Worm (Caenorhabditis elegans) whole organism, young adult: Measurements from ENCODE around the gene K10G4.10.

ENCODE experiments used
- B0019.2 ChIP-seq: fragments of 200-800 bp; sonication (Bioruptor generic); conservative IDR thresholded peaks from 2 replicates; pipeline ENCODE4 v1.3.6; 2022; ENCODE audit warnings: missing genetic modification reagents, missing genetic modification characterization, missing compliant biosample characterization
- C06A6.2 ChIP-seq: fragments of 200-800 bp; sonication (Bioruptor generic); conservative IDR thresholded peaks from 2 replicates; pipeline ENCODE4 v1.3.6; 2022; ENCODE audit warnings: missing genetic modification characterization, missing compliant biosample characterization
- C17E4.6 ChIP-seq: fragments of 200-800 bp; sonication (Bioruptor generic); IDR thresholded peaks from 2 replicates; pipeline ENCODE4 v1.3.6; 2022; ENCODE audit warnings: missing genetic modification reagents, missing genetic modification characterization, missing compliant biosample characterization
- D2030.7 ChIP-seq: fragments of 200-800 bp; sonication (Bioruptor generic); IDR thresholded peaks from 2 replicates; pipeline ENCODE4 v1.3.6; 2022; ENCODE audit warnings: missing genetic modification reagents, missing genetic modification characterization, missing compliant biosample characterization
- F37B4.10 ChIP-seq: fragments of 200-800 bp; sonication (Bioruptor generic); IDR thresholded peaks from 2 replicates; pipeline ENCODE4 v1.3.6; 2022; ENCODE audit warnings: missing genetic modification characterization, missing compliant biosample characterization
- F39B2.1 ChIP-seq: fragments of 200-800 bp; sonication (Bioruptor generic); IDR thresholded peaks from 2 replicates; pipeline ENCODE4 v1.3.6; 2022; ENCODE audit warnings: missing genetic modification reagents, missing genetic modification characterization, missing compliant biosample characterization
- F49E8.2 ChIP-seq: sonication (generic microtip); optimal IDR thresholded peaks from 3 replicates; lab custom pipeline; 2017; ENCODE audit warnings: missing genetic modification characterization, mild to moderate bottlenecking, missing compliant biosample characterization, antibody characterized with exemption, moderate library complexity; ENCODE audit not compliant: insufficient read depth
- F55B11.4 ChIP-seq: sonication (generic microtip); optimal IDR thresholded peaks from 2 replicates; lab custom pipeline; 2016; ENCODE audit warnings: missing compliant biosample characterization, missing genetic modification characterization, borderline replicate concordance; ENCODE audit not compliant: insufficient read depth
- T26A5.8 ChIP-seq: sonication (generic microtip); optimal IDR thresholded peaks from 2 replicates; lab custom pipeline; 2016; ENCODE audit warnings: missing genetic modification characterization, missing compliant biosample characterization
- Y53G8AR.9 ChIP-seq: fragments of 200-800 bp; sonication (Bioruptor generic); conservative IDR thresholded peaks from 2 replicates; pipeline ENCODE4 v1.3.6; 2022; ENCODE audit warnings: missing genetic modification reagents, missing genetic modification characterization, missing compliant biosample characterization
- Y67H2A.10 ChIP-seq: fragments of 200-800 bp; sonication (Bioruptor generic); conservative IDR thresholded peaks from 2 replicates; pipeline ENCODE4 v1.3.6; 2022; ENCODE audit warnings: missing genetic modification reagents, missing genetic modification characterization, missing compliant biosample characterization
- Y79H2A.3 ChIP-seq: fragments of 200-800 bp; sonication (Bioruptor generic); conservative IDR thresholded peaks from 2 replicates; pipeline ENCODE4 v1.3.6; 2022; ENCODE audit warnings: missing genetic modification reagents, missing genetic modification characterization, missing compliant biosample characterization
- Y95B8A.8 ChIP-seq: fragments of 200-800 bp; sonication (Bioruptor generic); IDR thresholded peaks from 2 replicates; pipeline ENCODE4 v1.3.6; 2022; ENCODE audit warnings: missing genetic modification reagents, missing genetic modification characterization, missing compliant biosample characterization
- ZK185.1 ChIP-seq: sonication (generic microtip); optimal IDR thresholded peaks from 2 replicates; lab custom pipeline; 2016; ENCODE audit warnings: mild to moderate bottlenecking, missing genetic modification characterization, missing compliant biosample characterization; ENCODE audit not compliant: poor library complexity, severe bottlenecking
- akir-1 ChIP-seq: fragments of 200-800 bp; sonication (Bioruptor generic); optimal IDR thresholded peaks from 2 replicates; lab custom pipeline; 2018; ENCODE audit warnings: mild to moderate bottlenecking, missing genetic modification characterization, moderate library complexity, missing compliant biosample characterization
- athp-1 ChIP-seq: sonication (generic microtip); optimal IDR thresholded peaks from 2 replicates; lab custom pipeline; 2017; ENCODE audit warnings: mild to moderate bottlenecking, missing genetic modification characterization, missing compliant biosample characterization
- bed-1 ChIP-seq: fragments of 200-800 bp; sonication (Bioruptor generic); IDR thresholded peaks from 2 replicates; pipeline ENCODE4 v1.3.6; 2022; ENCODE audit warnings: missing genetic modification reagents, missing genetic modification characterization, missing compliant biosample characterization
- ccch-3 ChIP-seq: fragments of 200-800 bp; sonication (Bioruptor generic); optimal IDR thresholded peaks from 2 replicates; lab custom pipeline; 2018; ENCODE audit warnings: mild to moderate bottlenecking, missing genetic modification characterization, missing compliant biosample characterization
- ceh-40 ChIP-seq: fragments of 200-800 bp; sonication (Bioruptor generic); IDR thresholded peaks from 2 replicates; pipeline ENCODE4 v1.3.6; 2022; ENCODE audit warnings: missing genetic modification characterization, missing compliant biosample characterization
- ets-4 ChIP-seq: fragments of 200-800 bp; sonication (Bioruptor generic); optimal IDR thresholded peaks from 2 replicates; lab custom pipeline; 2018; ENCODE audit warnings: mild to moderate bottlenecking, missing genetic modification characterization, missing compliant biosample characterization
- fkh-3 ChIP-seq: sonication (generic microtip); optimal IDR thresholded peaks from 2 replicates; lab custom pipeline; 2016; ENCODE audit warnings: mild to moderate bottlenecking, missing genetic modification characterization, missing compliant biosample characterization
- hsf-1 ChIP-seq: fragments of 200-800 bp; sonication (Bioruptor generic); IDR thresholded peaks from 2 replicates; pipeline ENCODE4 v1.3.6; 2022; ENCODE audit warnings: missing genetic modification reagents, missing genetic modification characterization, missing compliant biosample characterization
- lag-1 ChIP-seq: fragments of 200-800 bp; sonication (Bioruptor generic); IDR thresholded peaks from 2 replicates; pipeline ENCODE4 v1.3.6; 2022; ENCODE audit warnings: missing genetic modification reagents, missing genetic modification characterization, missing compliant biosample characterization
- let-526 ChIP-seq: fragments of 200-800 bp; sonication (Bioruptor generic); IDR thresholded peaks from 2 replicates; pipeline ENCODE4 v1.3.6; 2022; ENCODE audit warnings: missing genetic modification reagents, missing genetic modification characterization, missing compliant biosample characterization
- lin-35 ChIP-seq, 3 experiments: fragments of 150-350 bp in 2 of 3; sonication (generic microtip) in 1 of 3; optimal IDR thresholded peaks; 2 replicates each; lab custom pipeline; 2014 to 2018; ENCODE audit warnings: missing biosample characterization in 3 of 3, missing genetic modification characterization in 3 of 3, missing genetic modification reagents in 3 of 3
- lsy-27 ChIP-seq: sonication (generic microtip); optimal IDR thresholded peaks from 2 replicates; lab custom pipeline; 2017; ENCODE audit warnings: missing genetic modification characterization, mild to moderate bottlenecking, missing compliant biosample characterization, antibody characterized with exemption, missing genotype, borderline replicate concordance; ENCODE audit not compliant: insufficient read depth
- madf-6 ChIP-seq: fragments of 200-800 bp; sonication (Bioruptor generic); IDR thresholded peaks from 2 replicates; pipeline ENCODE4 v1.3.6; 2022; ENCODE audit warnings: missing genetic modification reagents, missing genetic modification characterization, missing compliant biosample characterization
- mel-28 ChIP-seq: sonication (generic microtip); optimal IDR thresholded peaks from 2 replicates; lab custom pipeline; 2016; ENCODE audit warnings: borderline replicate concordance, mild to moderate bottlenecking, missing genetic modification characterization, missing compliant biosample characterization
- nfya-1 ChIP-seq: sonication (generic microtip); optimal IDR thresholded peaks from 2 replicates; lab custom pipeline; 2017; ENCODE audit warnings: antibody characterized with exemption, missing compliant biosample characterization, missing genetic modification characterization, borderline replicate concordance; ENCODE audit not compliant: insufficient read depth
- nhr-179 ChIP-seq: sonication (generic microtip); optimal IDR thresholded peaks from 2 replicates; lab custom pipeline; 2016; ENCODE audit warnings: mild to moderate bottlenecking, missing genetic modification characterization, missing compliant biosample characterization
- nhr-27 ChIP-seq: fragments of 200-800 bp; sonication (Bioruptor generic); optimal IDR thresholded peaks from 2 replicates; lab custom pipeline; 2018; ENCODE audit warnings: mild to moderate bottlenecking, missing genetic modification characterization, moderate library complexity, missing compliant biosample characterization
- sea-2 ChIP-seq: fragments of 200-800 bp; sonication (Bioruptor generic); IDR thresholded peaks from 2 replicates; pipeline ENCODE4 v1.3.6; 2022; ENCODE audit warnings: missing genetic modification characterization, missing compliant biosample characterization
- snpc-3.4 ChIP-seq: sonication (generic microtip); optimal IDR thresholded peaks from 2 replicates; lab custom pipeline; 2017; ENCODE audit warnings: missing genetic modification characterization, mild to moderate bottlenecking, missing compliant biosample characterization, antibody characterized with exemption, moderate library complexity, missing genotype, missing genetic modification reagents
- sptf-2 ChIP-seq: fragments of 200-800 bp; sonication (Bioruptor generic); optimal IDR thresholded peaks from 2 replicates; lab custom pipeline; 2018; ENCODE audit warnings: mild to moderate bottlenecking, missing genetic modification characterization, missing compliant biosample characterization
- tbx-9 ChIP-seq: sonication (generic microtip); optimal IDR thresholded peaks from 2 replicates; lab custom pipeline; 2016; ENCODE audit warnings: borderline replicate concordance, missing genetic modification characterization, inconsistent platforms, missing compliant biosample characterization
- unc-62 ChIP-seq: fragments of 150-350 bp; optimal IDR thresholded peaks from 2 replicates; lab custom pipeline; 2014; ENCODE audit warnings: missing biosample characterization, missing genetic modification reagents, missing genetic modification characterization
- xnd-1 ChIP-seq: sonication (generic microtip); optimal IDR thresholded peaks from 2 replicates; lab custom pipeline; 2016; ENCODE audit warnings: missing genotype, missing genetic modification reagents, missing genetic modification characterization, missing compliant biosample characterization
- zim-3 ChIP-seq: sonication (generic microtip); optimal IDR thresholded peaks from 2 replicates; lab custom pipeline; 2017; ENCODE audit warnings: mild to moderate bottlenecking, missing genetic modification characterization, moderate library complexity, missing compliant biosample characterization
- ztf-25 ChIP-seq: fragments of 200-800 bp; sonication (Bioruptor generic); IDR thresholded peaks from 2 replicates; pipeline ENCODE4 v1.3.6; 2022; ENCODE audit warnings: missing genetic modification reagents, missing genetic modification characterization, missing compliant biosample characterization
- ztf-26 ChIP-seq: sonication (generic microtip); optimal IDR thresholded peaks from 2 replicates; lab custom pipeline; 2017; ENCODE audit warnings: missing genetic modification characterization, missing compliant biosample characterization
- ztf-3 ChIP-seq: fragments of 200-800 bp; sonication (Bioruptor generic); optimal IDR thresholded peaks from 2 replicates; lab custom pipeline; 2018; ENCODE audit warnings: mild to moderate bottlenecking, missing genetic modification characterization, missing compliant biosample characterization
- ztf-6 ChIP-seq: fragments of 200-800 bp; sonication (Bioruptor generic); IDR thresholded peaks from 2 replicates; pipeline ENCODE4 v1.3.6; 2022; ENCODE audit warnings: missing genetic modification reagents, missing genetic modification characterization, missing compliant biosample characterization

K10G4.10 gene

ce11 chrV:17273249-17273648 lies at the start of gene K10G4.10:
Gene K10G4.10 (plus strand): TSS chrV:17273549.
- TF ChIP-seq let-526 (GFP tag; lab: Robert Waterston, UW): no peak
- TF ChIP-seq F49E8.2: no peak
- no peak for TF ChIP-seq lsy-27
- no peak for TF ChIP-seq ZK185.1
- TF ChIP-seq sptf-2: no peak
- TF ChIP-seq snpc-3.4 (tag; lab: Kevin White, UChicago): no peak
- no peak for TF ChIP-seq unc-62 (GFP tag; lab: Kevin White, UChicago)
- TF ChIP-seq hsf-1: no peak
- TF ChIP-seq C17E4.6 (GFP tag; lab: Robert Waterston, UW): no peak
- TF ChIP-seq C06A6.2 (GFP tag; lab: Robert Waterston, UW): no peak
- no peak for TF ChIP-seq sea-2 (GFP tag; lab: Robert Waterston, UW)
- no peak for TF ChIP-seq T26A5.8 (tag; lab: Kevin White, UChicago)
- no peak for TF ChIP-seq madf-6 (GFP tag; lab: Robert Waterston, UW)

ce11 chrV:17225389-17225788 lies 48.0 kb upstream of the K10G4.10 start, which contains the start of gene scl-25:
Gene scl-25 (plus strand): TSS chrV:17225689.
- TF ChIP-seq ceh-40 (GFP tag; lab: Robert Waterston, UW) (no peak), ccch-3 (GFP tag; lab: Kevin White, UChicago) (no peak), tbx-9 (tag; lab: Kevin White, UChicago) (no peak), F55B11.4 (no peak), ets-4 (no peak), nhr-179 (no peak), D2030.7 (GFP tag; lab: Robert Waterston, UW) (no peak), xnd-1 (tag; lab: Kevin White, UChicago) (no peak), ztf-26 (no peak), let-526 (GFP tag; lab: Robert Waterston, UW) (no peak), akir-1 (no peak), athp-1 (tag; lab: Kevin White, UChicago) (no peak), nhr-27 (tag; lab: Kevin White, UChicago) (no peak), B0019.2 (no peak), ZK185.1 (no peak), Y79H2A.3 (GFP tag; lab: Robert Waterston, UW) (no peak)

- TF ChIP-seq lin-35 (GFP tag; optimal IDR thresholded peaks at IDR 0.05; lab: Kevin White, UChicago): no peak
- TF ChIP-seq nfya-1: no peak
- no peak for TF ChIP-seq lag-1 (GFP tag; lab: Robert Waterston, UW)
- TF ChIP-seq akir-1: no peak
- no peak for TF ChIP-seq fkh-3 (tag; lab: Kevin White, UChicago)
- TF ChIP-seq Y53G8AR.9: no peak
- no peak for TF ChIP-seq mel-28
- no peak for TF ChIP-seq snpc-3.4 (tag; lab: Kevin White, UChicago)
- no peak for TF ChIP-seq F37B4.10 (GFP tag; lab: Robert Waterston, UW)
- TF ChIP-seq Y67H2A.10 (GFP tag; lab: Robert Waterston, UW): no peak
- no peak for TF ChIP-seq ztf-25 (GFP tag; lab: Robert Waterston, UW)
- TF ChIP-seq ztf-6 (GFP tag; lab: Robert Waterston, UW): no peak
- TF ChIP-seq Y95B8A.8: no peak
- no peak for TF ChIP-seq F39B2.1
- no peak for TF ChIP-seq bed-1
- TF ChIP-seq ztf-3: no peak
- no peak for TF ChIP-seq zim-3
- TF ChIP-seq, all 124 proteins: peak for 0
Measured at ce11 chrV:17226119-17226518, 47.2 kb upstream of the K10G4.10 start, which contains the start of gene srh-112. Gene srh-112 (minus strand): TSS chrV:17226219.
